Fruit fly (Drosophila melanogaster) whole organism, wandering third instar larva: Measurements from ENCODE around the gene Snoo.

Experiments
- Abd-B ChIP-seq: fragments of >200 bp; optimal IDR thresholded peaks from 2 replicates; lab custom pipeline; 2017; ENCODE audit warnings: missing biosample characterization, missing genetic modification characterization
- CG32264 ChIP-seq: fragments of 200-800 bp; sonication (Bioruptor generic); optimal IDR thresholded peaks from 2 replicates; lab custom pipeline; 2016; ENCODE audit warnings: missing biosample characterization, missing genetic modification characterization
- CG9705 ChIP-seq: fragments of 200-800 bp; sonication (Bioruptor generic); optimal IDR thresholded peaks from 2 replicates; lab custom pipeline; 2018; ENCODE audit warnings: missing biosample characterization, mild to moderate bottlenecking, missing genetic modification characterization
- CrebA ChIP-seq: fragments of 200-800 bp; sonication (Bioruptor generic); optimal IDR thresholded peaks from 2 replicates; lab custom pipeline; 2016; ENCODE audit warnings: missing biosample characterization, mild to moderate bottlenecking, missing genetic modification characterization, borderline replicate concordance
- Dfd ChIP-seq: fragments of >200 bp; optimal IDR thresholded peaks from 2 replicates; lab custom pipeline; 2017; ENCODE audit warnings: missing biosample characterization, missing genetic modification characterization
- Dif ChIP-seq: fragments of 200-275, 200-300 bp; sonication (Bioruptor generic); optimal IDR thresholded peaks from 2 replicates; lab custom pipeline; 2018; ENCODE audit warnings: missing biosample characterization, missing genetic modification characterization; ENCODE audit not compliant: partially characterized antibody
- GATAd ChIP-seq: sonication (Bioruptor generic); optimal IDR thresholded peaks from 2 replicates; lab custom pipeline; 2016; ENCODE audit warnings: missing biosample characterization, missing genetic modification characterization
- Hnf4 ChIP-seq: fragments of 200-800 bp; sonication (Bioruptor generic); optimal IDR thresholded peaks from 2 replicates; lab custom pipeline; 2016; ENCODE audit warnings: missing biosample characterization, mild to moderate bottlenecking, missing genetic modification characterization
- Hr78 ChIP-seq: fragments of >200 bp; optimal IDR thresholded peaks from 2 replicates; lab custom pipeline; 2017; ENCODE audit warnings: missing biosample characterization, missing genetic modification characterization
- Hr83 ChIP-seq: fragments of 200-300 bp; sonication (Bioruptor generic); optimal IDR thresholded peaks from 2 replicates; lab custom pipeline; 2016; ENCODE audit warnings: missing biosample characterization, mild to moderate bottlenecking, missing genetic modification characterization, moderate library complexity; ENCODE audit not compliant: poor library complexity, severe bottlenecking
- Mio ChIP-seq: sonication (Bioruptor generic); optimal IDR thresholded peaks from 2 replicates; lab custom pipeline; 2016; ENCODE audit warnings: missing biosample characterization, missing genetic modification characterization
- Myc ChIP-seq: fragments of >200 bp; optimal IDR thresholded peaks from 2 replicates; lab custom pipeline; 2017
- N ChIP-seq: fragments of >200 bp; optimal IDR thresholded peaks from 2 replicates; lab custom pipeline; 2018; ENCODE audit warnings: missing biosample characterization, missing external identifiers, missing genetic modification characterization
- Rel ChIP-seq, 2 experiments: fragments of 200-800 bp; sonication (Bioruptor generic) in 1 of 2; optimal IDR thresholded peaks; 2 replicates in 1 of 2; 3 replicates in 1 of 2; lab custom pipeline; 2016 to 2019; ENCODE audit warnings: mild to moderate bottlenecking in 2 of 2, missing biosample characterization in 2 of 2, missing genetic modification characterization in 2 of 2, moderate library complexity in 1 of 2
- Sp1 ChIP-seq: fragments of 200-800 bp; sonication (Bioruptor generic); optimal IDR thresholded peaks from 3 replicates; lab custom pipeline; 2019; ENCODE audit warnings: missing biosample characterization, mild to moderate bottlenecking, missing genetic modification characterization, moderate library complexity
- Vsx2 ChIP-seq: fragments of 200-300, 225-300 bp; sonication (Bioruptor generic); optimal IDR thresholded peaks from 2 replicates; lab custom pipeline; 2018; ENCODE audit warnings: missing biosample characterization, missing genetic modification characterization; ENCODE audit not compliant: partially characterized antibody
- br ChIP-seq: fragments of 200-800 bp; sonication (Bioruptor generic); optimal IDR thresholded peaks from 2 replicates; lab custom pipeline; 2016; ENCODE audit warnings: missing biosample characterization, missing genetic modification characterization
- dmrt93B ChIP-seq: fragments of 200-800 bp; sonication (Bioruptor generic); optimal IDR thresholded peaks from 2 replicates; lab custom pipeline; 2018; ENCODE audit warnings: missing biosample characterization, mild to moderate bottlenecking, missing genetic modification characterization
- dsf ChIP-seq: sonication (Bioruptor generic); optimal IDR thresholded peaks from 2 replicates; lab custom pipeline; 2016; ENCODE audit warnings: missing biosample characterization, missing genetic modification characterization, borderline replicate concordance
- ey ChIP-seq: fragments of 200-800 bp; sonication (Bioruptor generic); optimal IDR thresholded peaks from 2 replicates; lab custom pipeline; 2016; ENCODE audit warnings: missing biosample characterization, missing genetic modification characterization
- foxo ChIP-seq, 2 experiments: fragments of 200-800 bp; sonication (Bioruptor generic); optimal IDR thresholded peaks; 2 replicates in 1 of 2; 3 replicates in 1 of 2; lab custom pipeline; 2016 to 2017; ENCODE audit warnings: missing biosample characterization in 2 of 2, missing genetic modification characterization in 2 of 2
- h ChIP-seq: fragments of 200-800 bp; sonication (Bioruptor generic); optimal IDR thresholded peaks from 3 replicates; lab custom pipeline; 2016; ENCODE audit warnings: missing biosample characterization, mild to moderate bottlenecking, missing genetic modification characterization
- jim ChIP-seq: fragments of 175-275, 200-325 bp; sonication (Bioruptor generic); optimal IDR thresholded peaks from 2 replicates; lab custom pipeline; 2016; ENCODE audit warnings: missing biosample characterization, mild to moderate bottlenecking, missing genetic modification characterization
- pan ChIP-seq: fragments of >200 bp; optimal IDR thresholded peaks from 2 replicates; lab custom pipeline; 2017
- psq ChIP-seq: fragments of 200-800 bp; sonication (Bioruptor generic); optimal IDR thresholded peaks from 3 replicates; lab custom pipeline; 2017; ENCODE audit warnings: missing biosample characterization, mild to moderate bottlenecking, missing genetic modification characterization, moderate library complexity
- rgr ChIP-seq: fragments of 200-800 bp; sonication (Bioruptor generic); optimal IDR thresholded peaks from 3 replicates; lab custom pipeline; 2016; ENCODE audit warnings: missing biosample characterization, mild to moderate bottlenecking, missing genetic modification characterization
- sage ChIP-seq: fragments of 200-800 bp; sonication (Bioruptor generic); optimal IDR thresholded peaks from 2 replicates; lab custom pipeline; 2016; ENCODE audit warnings: missing biosample characterization, mild to moderate bottlenecking, missing genetic modification characterization
- sv ChIP-seq: fragments of 200-800 bp; sonication (Bioruptor generic); optimal IDR thresholded peaks from 3 replicates; lab custom pipeline; 2016; ENCODE audit warnings: missing biosample characterization, missing genetic modification characterization
- tai ChIP-seq: sonication (Bioruptor generic); optimal IDR thresholded peaks from 2 replicates; lab custom pipeline; 2016; ENCODE audit warnings: missing biosample characterization, missing genetic modification characterization
- usp ChIP-seq: fragments of >200 bp; optimal IDR thresholded peaks from 2 replicates; lab custom pipeline; 2017; ENCODE audit warnings: missing biosample characterization, missing genetic modification characterization
- woc ChIP-seq: sonication (Bioruptor generic); optimal IDR thresholded peaks from 2 replicates; lab custom pipeline; 2016; ENCODE audit warnings: missing biosample characterization, mild to moderate bottlenecking, missing genetic modification characterization

Gene Snoo

DNA sequence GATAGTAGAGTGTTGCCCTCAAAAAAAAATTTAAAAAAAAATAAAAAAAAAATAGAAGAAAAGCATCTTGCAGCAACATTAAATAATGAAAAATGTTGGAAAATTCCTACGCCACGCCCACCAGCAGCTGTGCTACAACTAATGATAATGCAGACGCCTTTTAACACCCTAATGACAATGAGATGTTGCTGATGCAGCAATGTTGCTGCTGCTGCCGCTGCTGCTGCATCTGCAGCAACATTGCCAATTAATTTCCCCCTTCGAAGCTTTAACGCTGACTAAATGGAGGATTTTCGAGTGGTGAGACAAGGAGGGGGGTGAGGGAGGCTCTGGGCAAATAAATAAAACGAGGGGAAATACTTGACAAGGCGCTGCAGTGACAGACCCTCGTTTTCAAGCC lies 31.6 kb downstream of the Snoo start:
- TF ChIP-seq Rel (GFP tag; optimal IDR thresholded peaks at IDR 0.05; lab: Kevin White, UChicago) (no peak), Rel (tag; optimal IDR thresholded peaks at IDR 0.05; lab: Kevin White, UChicago) (peak; percentile 7), dmrt93B (no peak)

DNA sequence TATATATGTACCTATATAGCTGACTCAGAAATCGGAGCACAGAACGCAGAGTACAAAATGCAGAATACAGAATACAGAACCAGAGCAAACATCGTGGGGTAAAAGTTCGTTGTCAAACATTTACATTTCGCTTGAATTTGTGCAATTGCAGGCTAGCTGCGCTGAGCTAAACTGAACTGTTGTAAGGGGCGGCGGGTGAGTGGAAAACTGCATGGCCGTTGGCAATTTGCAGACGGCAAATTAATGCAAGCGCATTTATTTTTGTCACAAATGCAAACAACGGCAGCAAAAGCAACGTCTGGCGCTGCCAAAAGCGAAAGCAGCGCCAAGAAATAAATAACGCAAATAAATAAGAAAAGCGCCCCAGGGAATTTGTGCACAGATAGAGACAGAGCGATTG lies 32.1 kb downstream of the Snoo start:
- TF ChIP-seq usp (no peak), foxo (GFP tag; optimal IDR thresholded peaks at IDR 0.05; lab: Kevin White, UChicago) (no peak), CG9705 (GFP tag; lab: Kevin White, UChicago) (no peak), Dif (GFP tag; lab: Kevin White, UChicago) (no peak), dmrt93B (no peak), pan (no peak), tai (GFP tag; lab: Kevin White, UChicago) (no peak), Dfd (GFP tag; lab: Kevin White, UChicago) (no peak), jim (GFP tag; lab: Kevin White, UChicago) (no peak), dsf (GFP tag; lab: Kevin White, UChicago) (no peak), CrebA (GFP tag; lab: Kevin White, UChicago) (no peak), Hnf4 (GFP tag; lab: Kevin White, UChicago) (no peak), h (GFP tag; lab: Kevin White, UChicago) (no peak), psq (no peak), sv (no peak), Hr83 (GFP tag; lab: Kevin White, UChicago) (no peak)
- TF ChIP-seq, all 38 proteins: peak for 0

DNA sequence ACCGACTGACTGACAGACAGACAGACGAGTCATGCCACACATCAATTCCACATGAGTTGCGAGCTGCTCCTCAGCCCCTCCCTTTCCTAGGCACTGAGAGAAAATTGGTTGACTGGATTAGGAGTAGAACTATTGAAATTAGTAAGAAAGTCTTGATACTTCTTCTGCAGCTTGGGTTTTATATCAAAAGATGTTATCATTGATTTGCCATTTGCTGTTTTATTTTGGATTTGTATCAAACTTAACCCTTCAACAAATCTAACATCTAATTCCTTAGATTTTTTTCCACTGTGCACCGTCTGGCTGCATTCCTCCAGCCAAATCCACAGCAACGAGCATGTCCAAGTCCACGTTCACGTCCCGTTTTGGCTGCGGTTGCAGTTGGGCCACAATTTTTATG lies 34.2 kb downstream of the Snoo start:
- TF ChIP-seq dsf (GFP tag; lab: Kevin White, UChicago): no peak
- no peak for TF ChIP-seq dmrt93B
- no peak for TF ChIP-seq Mio (GFP tag; lab: Kevin White, UChicago)
- TF ChIP-seq h (GFP tag; lab: Kevin White, UChicago): no peak
- TF ChIP-seq sage: no peak
- TF ChIP-seq tai (GFP tag; lab: Kevin White, UChicago): no peak
- TF ChIP-seq CG32264 (GFP tag; lab: Kevin White, UChicago): no peak
- TF ChIP-seq Rel (GFP tag; optimal IDR thresholded peaks at IDR 0.05; lab: Kevin White, UChicago): no peak
- no peak for TF ChIP-seq Rel (tag; optimal IDR thresholded peaks at IDR 0.05; lab: Kevin White, UChicago)
- no peak for TF ChIP-seq Hr78 (GFP tag; lab: Kevin White, UChicago)
- no peak for TF ChIP-seq Abd-B
- no peak for TF ChIP-seq Dif (GFP tag; lab: Kevin White, UChicago)
- TF ChIP-seq Vsx2 (GFP tag; lab: Kevin White, UChicago): no peak
- no peak for TF ChIP-seq pan
- no peak for TF ChIP-seq N (GFP tag; lab: Kevin White, UChicago)
- TF ChIP-seq rgr: no peak
- no peak for TF ChIP-seq ey

DNA sequence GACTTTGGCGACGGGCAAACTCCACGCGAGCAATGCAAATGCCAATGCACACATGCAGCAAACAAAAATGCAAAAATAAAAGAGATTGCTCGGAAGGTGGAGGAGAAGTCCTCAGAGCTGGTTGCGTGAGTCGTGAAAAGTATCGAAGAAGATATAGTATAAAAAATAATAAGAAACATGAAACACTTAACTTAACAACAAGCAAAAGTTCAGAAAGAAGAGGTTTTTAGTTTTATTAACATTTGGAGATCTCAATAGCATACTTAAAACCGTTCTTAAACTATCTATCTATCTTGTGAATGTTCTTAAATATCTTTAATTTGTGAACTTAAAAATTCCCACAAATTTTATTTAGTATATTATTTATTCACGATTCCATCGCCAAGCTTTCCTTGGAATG lies 35.0 kb downstream of the Snoo start:
- TF ChIP-seq Hnf4 (GFP tag; lab: Kevin White, UChicago) (no peak), Hr83 (GFP tag; lab: Kevin White, UChicago) (no peak), Dfd (GFP tag; lab: Kevin White, UChicago) (no peak), foxo (GFP tag; optimal IDR thresholded peaks at IDR 0.05; lab: Kevin White, UChicago) (no peak), psq (no peak), jim (GFP tag; lab: Kevin White, UChicago) (no peak), N (GFP tag; lab: Kevin White, UChicago) (no peak)

DNA sequence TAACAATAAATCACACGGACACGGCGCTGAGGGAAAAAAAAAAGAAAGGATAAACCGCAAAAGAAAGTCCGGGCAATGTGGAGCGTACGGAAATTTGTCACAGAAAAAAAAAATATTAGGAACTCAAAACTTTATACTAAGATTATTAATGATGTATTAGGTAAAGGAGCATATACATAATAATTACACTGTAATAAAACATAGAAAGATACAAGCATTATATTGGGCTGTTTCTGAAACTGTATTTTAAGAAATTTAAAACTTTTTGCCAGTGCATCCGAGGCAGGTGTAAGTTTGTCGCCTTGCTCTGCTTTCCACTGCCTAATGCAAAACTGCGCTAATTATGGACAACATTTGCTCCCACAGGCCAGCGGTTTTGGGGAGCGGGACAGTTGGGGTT lies 39.0 kb downstream of the Snoo start:
- no peak for TF ChIP-seq GATAd (GFP tag; lab: Kevin White, UChicago)
- TF ChIP-seq Hnf4 (GFP tag; lab: Kevin White, UChicago): no peak
- no peak for TF ChIP-seq usp
- TF ChIP-seq h (GFP tag; lab: Kevin White, UChicago): no peak
- TF ChIP-seq Dif (GFP tag; lab: Kevin White, UChicago): no peak
- no peak for TF ChIP-seq br (GFP tag; lab: Kevin White, UChicago)
- no peak for TF ChIP-seq CG9705 (GFP tag; lab: Kevin White, UChicago)
- TF ChIP-seq Sp1 (GFP tag; lab: Kevin White, UChicago): no peak
- TF ChIP-seq Myc (lab: Kevin White, UChicago): no peak
- no peak for TF ChIP-seq CrebA (GFP tag; lab: Kevin White, UChicago)
- TF ChIP-seq Vsx2 (GFP tag; lab: Kevin White, UChicago): no peak
- TF ChIP-seq ey: no peak
- no peak for TF ChIP-seq Abd-B
- no peak for TF ChIP-seq sage
- no peak for TF ChIP-seq Dfd (GFP tag; lab: Kevin White, UChicago)
- TF ChIP-seq woc (GFP tag; lab: Kevin White, UChicago): no peak
